Fruit fly (Drosophila melanogaster): ENCODE measurements around the gene CG12237.

DNA sequence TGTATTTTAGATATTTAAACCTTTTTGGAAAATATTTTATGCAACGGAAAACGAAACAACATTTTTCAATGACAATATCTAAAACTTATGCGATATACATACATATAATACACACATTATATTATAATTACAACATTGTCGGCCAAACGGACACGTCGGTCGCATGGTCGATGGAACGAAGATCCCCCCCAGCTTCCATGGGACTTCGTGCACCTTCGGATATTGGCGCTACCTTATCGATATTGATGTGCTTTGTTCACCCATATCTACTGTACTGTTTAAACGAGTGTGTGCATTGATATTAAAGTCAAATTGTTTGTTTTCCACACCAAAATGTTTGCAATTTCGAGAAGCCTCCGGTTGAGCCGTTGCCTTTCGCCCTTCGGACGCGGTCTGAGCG is 17.3 kb downstream of the CG12237 start, which contains the start of gene CG14212:
- TF ChIP-seq CG11617 (GFP tag; optimal IDR thresholded peaks at IDR 0.05) (no peak), tj (GFP tag; optimal IDR thresholded peaks at IDR 0.05) (no peak), pad (GFP tag; optimal IDR thresholded peaks at IDR 0.05) (no peak), kay (GFP tag; ENCODE audit: borderline replicate concordance) (no peak), cnc (optimal IDR thresholded peaks at IDR 0.05) (no peak), cic (GFP tag; optimal IDR thresholded peaks at IDR 0.05) (no peak), CG14711 (tag; optimal IDR thresholded peaks at IDR 0.05) (no peak), CG1620 (GFP tag; optimal IDR thresholded peaks at IDR 0.05) (no peak), CG7101 (tag; optimal IDR thresholded peaks at IDR 0.05) (no peak), CG5204 (GFP tag; optimal IDR thresholded peaks at IDR 0.05) (no peak)
